Worm (Caenorhabditis elegans): ENCODE data around the gene eef-1A.1.

- TF ChIP-seq unc-62 (GFP tag; optimal IDR thresholded peaks at IDR 0.05) (no peak), madf-10 (tag; optimal IDR thresholded peaks at IDR 0.05) (no peak), ztf-6 (GFP tag; IDR thresholded peaks at IDR 0.05) (no peak), ets-4 (GFP tag; optimal IDR thresholded peaks at IDR 0.05) (no peak), hrde-1 (tag; optimal IDR thresholded peaks at IDR 0.05; ENCODE audit: borderline replicate concordance) (no peak), ama-1 (optimal IDR thresholded peaks at IDR 0.05) (no peak), ama-1 (GFP tag; optimal IDR thresholded peaks at IDR 0.05) (no peak), ceh-91 (GFP tag; IDR thresholded peaks at IDR 0.05) (no peak), let-526 (GFP tag; IDR thresholded peaks at IDR 0.05) (no peak), nhr-120 (GFP tag; IDR thresholded peaks at IDR 0.05) (no peak), ceh-58 (GFP tag; IDR thresholded peaks at IDR 0.05) (no peak), sea-2 (GFP tag; IDR thresholded peaks at IDR 0.05) (no peak)
Measured at ce11 chrIII:6974952-6975351, 3.4 kb upstream of the eef-1A.1 start.

Measured in whole organism, young adult.